Fruit fly (Drosophila melanogaster) whole organism, adult: ENCODE measurements around the gene Gmap.

Experiments
- CG11617 ChIP-seq: fragments of 200-800 bp; sonication (Bioruptor generic); optimal IDR thresholded peaks from 2 replicates; lab custom pipeline; 2017; ENCODE audit warnings: mild to moderate bottlenecking, missing biosample characterization, missing genetic modification reagents, missing genetic modification characterization
- CG12768 ChIP-seq: fragments of 200-800 bp; sonication (Bioruptor generic); optimal IDR thresholded peaks from 2 replicates; lab custom pipeline; 2017; ENCODE audit warnings: missing biosample characterization, missing genetic modification characterization, mild to moderate bottlenecking, moderate library complexity, missing genetic modification reagents
- CG33017 ChIP-seq: fragments of 200-800 bp; sonication (Bioruptor generic); optimal IDR thresholded peaks from 2 replicates; lab custom pipeline; 2018; ENCODE audit warnings: missing biosample characterization, mild to moderate bottlenecking, missing genetic modification characterization, moderate library complexity
- CG5204 ChIP-seq: fragments of 200-800 bp; sonication (Bioruptor generic); optimal IDR thresholded peaks from 2 replicates; lab custom pipeline; 2016; ENCODE audit warnings: missing biosample characterization, missing genetic modification characterization
- CG7045 ChIP-seq: fragments of 200-800 bp; sonication (Bioruptor generic); optimal IDR thresholded peaks from 2 replicates; lab custom pipeline; 2017; ENCODE audit warnings: missing biosample characterization, mild to moderate bottlenecking, missing genetic modification characterization
- Clk ChIP-seq: fragments of 200-800 bp; sonication (Bioruptor generic); optimal IDR thresholded peaks from 2 replicates; lab custom pipeline; 2017; ENCODE audit warnings: missing biosample characterization, missing genetic modification characterization
- Mnt ChIP-seq: fragments of 200-800 bp; sonication (Bioruptor generic); optimal IDR thresholded peaks from 2 replicates; lab custom pipeline; 2016; ENCODE audit warnings: missing biosample characterization, mild to moderate bottlenecking, missing genetic modification characterization
- bab1 ChIP-seq: fragments of 200-800 bp; sonication (Bioruptor generic); optimal IDR thresholded peaks from 3 replicates; lab custom pipeline; 2019; ENCODE audit warnings: missing biosample characterization, mild to moderate bottlenecking, missing genetic modification characterization, moderate library complexity
- cic ChIP-seq: fragments of 200-800 bp; sonication (Bioruptor generic); optimal IDR thresholded peaks from 2 replicates; lab custom pipeline; 2017; ENCODE audit warnings: missing biosample characterization, mild to moderate bottlenecking, missing genetic modification characterization, moderate library complexity
- ovo ChIP-seq: fragments of 200-800 bp; sonication (Bioruptor generic); optimal IDR thresholded peaks from 2 replicates; lab custom pipeline; 2016; ENCODE audit warnings: missing biosample characterization, missing genetic modification characterization
- tj ChIP-seq: fragments of 200-800 bp; sonication (Bioruptor generic); optimal IDR thresholded peaks from 3 replicates; lab custom pipeline; 2017; ENCODE audit warnings: missing biosample characterization, mild to moderate bottlenecking, missing genetic modification characterization, moderate library complexity

DNA sequence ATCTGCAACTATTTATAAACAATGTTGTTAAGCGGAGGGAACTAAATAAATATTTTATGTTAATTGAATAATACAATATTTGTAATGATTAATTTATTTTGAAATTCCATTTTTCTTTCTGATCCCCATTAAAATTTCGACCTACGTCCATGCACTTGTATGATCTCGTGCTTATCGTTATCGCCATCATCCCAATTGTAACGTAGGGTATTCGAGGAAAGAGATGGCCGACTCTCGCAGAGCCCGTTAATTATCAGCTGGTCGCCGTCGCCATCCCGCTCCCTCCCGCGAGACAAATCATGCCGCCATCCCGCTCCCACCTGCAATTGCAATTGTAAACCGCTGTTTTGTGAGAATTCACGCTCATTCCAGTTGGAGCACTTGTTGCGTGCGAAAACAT lies 33.6 kb upstream of the Gmap start, which contains the start of gene CG11655:
- TF ChIP-seq ovo, result peak; percentile 95
- no peak for TF ChIP-seq CG12768 (GFP tag; lab: Kevin White, UChicago)
- TF ChIP-seq CG7045 (GFP tag; lab: Kevin White, UChicago), result peak; percentile 15
- TF ChIP-seq Clk (GFP tag; lab: Kevin White, UChicago), result no peak
- peak; percentile 81 for TF ChIP-seq Mnt (GFP tag; lab: Kevin White, UChicago)
- TF ChIP-seq bab1 (GFP tag; lab: Kevin White, UChicago), result peak; percentile 67
- TF ChIP-seq cic (GFP tag; lab: Kevin White, UChicago), result peak; percentile 54
- TF ChIP-seq CG5204 (GFP tag; lab: Kevin White, UChicago), result no peak
- peak; percentile 59 for TF ChIP-seq tj (GFP tag; lab: Kevin White, UChicago)
- TF ChIP-seq CG11617, result peak; percentile 71
- peak; percentile 2 for TF ChIP-seq CG33017 (tag; lab: Kevin White, UChicago)
